Worm (Caenorhabditis elegans) whole organism, young adult: Measurements from ENCODE around the gene ttr-33.

Experiments used
- F52B5.7 ChIP-seq: sonication (generic microtip); optimal IDR thresholded peaks from 2 replicates; lab custom pipeline; 2016; ENCODE audit warnings: mild to moderate bottlenecking, missing genetic modification characterization, missing compliant biosample characterization
- T26A5.8 ChIP-seq: sonication (generic microtip); optimal IDR thresholded peaks from 2 replicates; lab custom pipeline; 2016; ENCODE audit warnings: missing genetic modification characterization, missing compliant biosample characterization
- hmg-1.2 ChIP-seq: fragments of 200-800 bp; sonication (Bioruptor generic); IDR thresholded peaks from 2 replicates; pipeline ENCODE4 v1.3.6; 2022; ENCODE audit warnings: missing genetic modification reagents, missing genetic modification characterization, missing compliant biosample characterization
- mel-28 ChIP-seq: sonication (generic microtip); optimal IDR thresholded peaks from 2 replicates; lab custom pipeline; 2016; ENCODE audit warnings: borderline replicate concordance, mild to moderate bottlenecking, missing genetic modification characterization, missing compliant biosample characterization
- nhr-27 ChIP-seq: fragments of 200-800 bp; sonication (Bioruptor generic); optimal IDR thresholded peaks from 2 replicates; lab custom pipeline; 2018; ENCODE audit warnings: mild to moderate bottlenecking, missing genetic modification characterization, moderate library complexity, missing compliant biosample characterization
- pha-4 ChIP-seq: fragments of 150-350 bp; sonication (generic microtip); optimal IDR thresholded peaks from 2 replicates; lab custom pipeline; 2014; ENCODE audit warnings: missing biosample characterization, missing genetic modification reagents, missing genetic modification characterization
- sea-2 ChIP-seq: fragments of 200-800 bp; sonication (Bioruptor generic); IDR thresholded peaks from 2 replicates; pipeline ENCODE4 v1.3.6; 2022; ENCODE audit warnings: missing genetic modification characterization, missing compliant biosample characterization
- ztf-25 ChIP-seq: fragments of 200-800 bp; sonication (Bioruptor generic); IDR thresholded peaks from 2 replicates; pipeline ENCODE4 v1.3.6; 2022; ENCODE audit warnings: missing genetic modification reagents, missing genetic modification characterization, missing compliant biosample characterization
- ztf-3 ChIP-seq: fragments of 200-800 bp; sonication (Bioruptor generic); optimal IDR thresholded peaks from 2 replicates; lab custom pipeline; 2018; ENCODE audit warnings: mild to moderate bottlenecking, missing genetic modification characterization, missing compliant biosample characterization

DNA sequence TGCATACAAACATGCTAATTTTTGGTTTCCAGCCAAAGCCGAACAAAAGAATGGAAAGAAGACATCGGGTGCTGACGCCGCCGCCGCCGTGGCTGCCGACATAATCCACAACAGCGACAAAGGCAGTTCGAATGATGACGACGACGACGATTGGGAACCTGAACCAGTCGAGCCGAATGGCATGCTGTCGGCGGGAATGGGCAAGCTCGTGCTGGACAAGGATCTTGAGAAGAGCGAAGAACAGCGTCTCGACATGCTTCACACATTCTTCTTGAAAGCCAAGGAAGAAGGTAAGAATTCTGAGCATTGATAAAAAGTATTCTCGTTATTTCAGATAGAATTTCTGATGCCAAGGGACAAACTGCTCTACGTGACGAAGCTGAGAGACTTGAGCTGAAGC is 18.9 kb upstream of the ttr-33 start:
- no peak for TF ChIP-seq pha-4 (tag; lab: Kevin White, UChicago)
- TF ChIP-seq F52B5.7 (tag; lab: Kevin White, UChicago): no peak
- no peak for TF ChIP-seq nhr-27
- TF ChIP-seq T26A5.8: no peak
- no peak for TF ChIP-seq ztf-25 (GFP tag; lab: Robert Waterston, UW)
- TF ChIP-seq hmg-1.2: no peak
- TF ChIP-seq mel-28: no peak
- no peak for TF ChIP-seq ztf-3 (GFP tag; lab: Kevin White, UChicago)
- no peak for TF ChIP-seq sea-2 (GFP tag; lab: Robert Waterston, UW)
